Fruit fly (Drosophila melanogaster): ENCODE measurements around the gene CG13887.

Gene CG13887

DNA sequence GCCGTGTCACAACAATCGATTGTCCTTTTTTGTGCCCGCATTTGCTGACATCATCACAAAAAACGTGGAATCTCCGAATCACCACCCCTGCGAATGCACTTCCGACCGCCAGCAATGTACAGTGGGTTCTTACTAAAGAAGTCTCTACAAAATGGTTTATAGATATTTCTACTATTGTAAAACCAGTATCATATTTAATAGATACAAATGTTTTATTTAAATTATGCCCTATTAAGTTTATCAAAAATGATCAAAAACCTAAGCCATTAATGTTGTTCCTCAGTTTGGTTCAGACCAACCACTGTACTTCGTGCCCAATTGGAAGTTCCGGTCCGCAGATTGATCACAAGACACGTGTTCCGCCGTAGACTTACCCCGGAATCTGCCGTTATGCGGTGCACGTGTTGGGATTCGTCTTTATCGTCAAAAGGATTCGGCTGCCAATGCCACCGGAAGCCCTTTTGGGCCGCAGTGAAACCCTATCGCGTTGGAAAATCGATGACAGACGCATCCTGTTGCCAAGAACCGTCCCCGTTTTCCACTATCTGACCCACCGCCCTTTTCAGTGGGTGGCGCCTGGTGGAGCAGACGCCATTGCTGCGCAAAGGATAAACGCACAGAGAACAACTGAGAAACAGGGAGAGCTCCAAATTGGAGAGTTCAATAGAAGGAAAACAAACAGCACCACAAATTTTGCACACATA, 33.0 kb upstream of the CG13887 start:
- no peak for TF ChIP-seq insv (optimal IDR thresholded peaks at IDR 0.05)
- TF ChIP-seq Myc (optimal IDR thresholded peaks at IDR 0.05), result no peak
- TF ChIP-seq psq (optimal IDR thresholded peaks at IDR 0.05), result no peak
- TF ChIP-seq h (optimal IDR thresholded peaks at IDR 0.05), result no peak
- TF ChIP-seq ttk (optimal IDR thresholded peaks at IDR 0.05), result no peak
- TF ChIP-seq Sin3A (optimal IDR thresholded peaks at IDR 0.05), result no peak

DNA sequence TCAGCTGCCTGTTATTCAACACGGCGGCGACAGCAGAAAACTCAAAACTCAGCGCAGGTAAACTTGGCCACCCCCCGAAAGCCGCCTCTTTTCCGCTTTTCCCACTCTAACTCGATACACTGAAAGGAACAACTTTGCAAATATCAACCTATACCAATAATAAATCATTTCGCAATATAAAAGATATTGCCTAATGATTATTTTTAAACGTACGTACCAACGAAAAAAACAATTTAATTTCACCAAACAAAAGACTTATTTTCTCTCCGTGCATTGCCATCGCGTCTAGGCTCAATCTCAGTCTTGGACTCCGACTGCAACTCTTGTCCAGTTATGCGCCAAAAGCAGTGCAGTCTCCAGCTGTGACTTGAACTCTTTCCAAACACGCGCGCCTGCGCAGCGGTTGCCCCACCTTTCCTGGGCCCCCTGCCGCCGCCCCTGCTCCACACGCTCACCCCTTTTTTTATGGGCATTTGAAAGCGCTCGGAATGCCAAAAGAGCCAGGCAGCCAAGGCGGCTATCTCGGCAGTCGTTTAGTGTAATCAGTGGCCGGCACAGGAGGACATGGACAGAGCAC, 31.9 kb upstream of the CG13887 start:
- TF ChIP-seq Sin3A (optimal IDR thresholded peaks at IDR 0.05) (no peak), psq (optimal IDR thresholded peaks at IDR 0.05) (no peak), ttk (optimal IDR thresholded peaks at IDR 0.05) (no peak), insv (optimal IDR thresholded peaks at IDR 0.05) (no peak), Myc (optimal IDR thresholded peaks at IDR 0.05) (no peak), h (optimal IDR thresholded peaks at IDR 0.05) (no peak)

DNA sequence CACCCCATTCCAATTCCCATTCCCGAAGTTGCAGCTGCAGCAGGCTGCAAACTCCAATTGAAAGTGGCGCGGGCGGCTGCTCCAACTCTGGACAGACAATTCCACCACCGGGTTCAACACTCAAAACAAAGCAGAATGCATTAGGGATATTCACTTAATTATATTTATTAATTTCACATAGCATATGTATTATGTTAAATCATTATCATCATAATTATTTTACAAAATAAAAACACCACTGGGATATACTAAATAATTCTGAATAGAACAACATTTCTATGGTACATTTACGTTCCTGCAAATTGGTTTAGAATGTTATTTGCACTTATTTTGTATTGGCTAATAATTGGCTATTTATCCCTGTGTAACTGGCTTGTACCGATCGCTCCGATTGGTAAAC, 30.2 kb upstream of the CG13887 start:
- no peak for TF ChIP-seq psq (optimal IDR thresholded peaks at IDR 0.05)

DNA sequence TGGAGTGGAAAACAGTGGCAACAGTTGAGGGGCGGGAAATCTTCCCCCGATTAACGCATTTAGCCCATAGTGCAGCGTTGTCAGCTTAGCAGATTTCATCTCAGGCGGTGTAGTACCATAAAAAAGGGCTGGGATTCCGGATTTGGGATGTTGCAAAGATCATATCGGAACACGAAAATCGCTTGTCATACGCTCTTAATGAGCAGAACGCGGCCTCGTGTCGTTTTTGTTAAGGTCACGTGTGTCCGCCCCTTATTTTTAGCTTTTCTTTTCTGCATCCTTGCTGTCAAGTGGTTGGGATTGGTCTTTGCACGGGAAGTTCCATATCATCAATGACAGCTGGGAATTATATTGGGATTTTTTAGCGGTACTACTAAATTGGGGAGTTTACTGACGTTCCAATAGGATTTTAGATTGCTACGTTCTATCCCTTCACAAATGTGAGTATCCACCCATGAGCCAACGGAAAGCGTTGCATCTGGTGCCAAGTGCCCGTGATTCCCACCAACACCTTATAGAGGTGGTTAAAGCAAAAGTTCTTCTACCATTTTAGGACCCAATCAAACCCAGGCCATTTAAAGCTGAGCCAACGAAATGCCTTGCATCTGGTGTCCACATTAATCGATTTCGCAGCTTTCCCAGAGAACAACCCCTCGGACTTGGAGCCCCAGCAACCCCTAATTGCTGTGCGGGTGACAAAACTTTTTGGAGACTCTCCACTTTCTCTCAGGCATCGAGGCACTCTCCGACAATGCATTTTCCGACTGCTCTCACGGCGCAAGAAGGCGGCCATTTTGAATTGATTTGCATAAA, 28.7 kb upstream of the CG13887 start:
- no peak for TF ChIP-seq h (optimal IDR thresholded peaks at IDR 0.05)
- TF ChIP-seq Sin3A (optimal IDR thresholded peaks at IDR 0.05), result no peak
- TF ChIP-seq ttk (optimal IDR thresholded peaks at IDR 0.05), result no peak
- TF ChIP-seq psq (optimal IDR thresholded peaks at IDR 0.05), result no peak
- TF ChIP-seq insv (optimal IDR thresholded peaks at IDR 0.05), result no peak
- no peak for TF ChIP-seq Myc (optimal IDR thresholded peaks at IDR 0.05)

DNA sequence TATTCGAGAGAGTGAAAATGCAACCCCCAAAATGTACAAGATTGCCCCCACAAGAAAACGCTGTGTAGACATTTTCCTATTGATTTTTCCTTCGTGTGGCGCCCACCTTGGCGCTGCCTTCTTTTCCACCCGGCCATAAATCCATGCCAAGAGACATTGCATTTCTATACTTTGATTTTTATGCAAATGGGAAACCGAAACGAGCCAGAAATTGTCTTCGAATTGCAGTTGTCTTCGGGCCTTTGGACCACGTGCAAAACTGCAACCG, 28.2 kb upstream of the CG13887 start:
- TF ChIP-seq psq (optimal IDR thresholded peaks at IDR 0.05) (no peak), Myc (optimal IDR thresholded peaks at IDR 0.05) (no peak), Sin3A (optimal IDR thresholded peaks at IDR 0.05) (no peak), insv (optimal IDR thresholded peaks at IDR 0.05) (no peak), h (optimal IDR thresholded peaks at IDR 0.05) (no peak), ttk (optimal IDR thresholded peaks at IDR 0.05) (no peak)

DNA sequence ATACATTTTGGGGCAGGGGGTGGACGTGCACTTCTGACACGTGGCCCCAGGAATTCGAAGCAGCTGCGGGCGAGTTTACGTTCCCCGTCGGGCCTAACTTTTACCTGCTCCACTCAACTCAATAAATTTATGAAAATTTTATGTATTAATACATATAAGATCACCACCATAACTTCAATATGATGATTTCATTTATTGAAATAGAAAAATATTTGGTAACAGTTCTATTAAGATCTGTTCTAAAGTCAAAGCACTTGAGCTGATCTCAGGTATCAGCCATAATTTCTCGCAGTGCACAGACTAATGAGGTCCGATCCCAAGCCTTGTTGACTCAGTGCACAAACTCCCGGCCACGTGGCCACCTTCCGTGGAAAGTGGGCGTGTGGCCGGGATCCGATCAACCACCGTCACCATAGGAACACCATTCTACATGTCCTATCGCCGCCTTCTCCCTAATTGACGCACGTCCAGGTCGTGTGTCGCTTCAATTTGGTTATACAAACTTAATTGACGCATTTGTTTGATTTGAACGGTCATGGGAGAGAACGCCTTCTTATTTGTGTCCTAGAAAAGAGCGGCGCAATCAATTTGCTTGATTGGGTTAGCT, 27.5 kb upstream of the CG13887 start:
- TF ChIP-seq insv (optimal IDR thresholded peaks at IDR 0.05), result no peak
- TF ChIP-seq Myc (optimal IDR thresholded peaks at IDR 0.05), result no peak
- TF ChIP-seq Sin3A (optimal IDR thresholded peaks at IDR 0.05), result no peak
- no peak for TF ChIP-seq psq (optimal IDR thresholded peaks at IDR 0.05)
- no peak for TF ChIP-seq ttk (optimal IDR thresholded peaks at IDR 0.05)
- TF ChIP-seq h (optimal IDR thresholded peaks at IDR 0.05), result no peak

DNA sequence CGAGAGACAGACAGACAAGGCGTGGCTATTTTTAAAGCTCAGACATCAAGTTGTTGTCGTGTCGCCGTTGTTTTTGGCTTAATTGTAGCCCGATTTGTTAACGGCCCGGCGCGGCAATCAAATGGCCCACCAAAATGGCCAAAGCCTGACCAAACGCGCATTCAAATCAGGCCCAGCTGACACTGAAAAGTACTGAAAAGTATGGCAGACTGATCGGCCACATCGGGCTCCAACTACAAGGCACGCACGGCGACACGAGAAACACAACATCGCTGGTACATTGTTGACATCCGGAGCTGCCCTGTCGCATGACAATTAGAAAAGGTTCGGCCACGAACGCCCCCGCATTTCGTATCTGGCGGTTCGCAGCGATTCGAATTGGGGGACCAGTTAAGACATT, 25.8 kb upstream of the CG13887 start:
- TF ChIP-seq h (optimal IDR thresholded peaks at IDR 0.05) (no peak), insv (optimal IDR thresholded peaks at IDR 0.05) (no peak), Myc (optimal IDR thresholded peaks at IDR 0.05) (no peak), ttk (optimal IDR thresholded peaks at IDR 0.05) (no peak), Sin3A (optimal IDR thresholded peaks at IDR 0.05) (no peak), psq (optimal IDR thresholded peaks at IDR 0.05) (no peak)

DNA sequence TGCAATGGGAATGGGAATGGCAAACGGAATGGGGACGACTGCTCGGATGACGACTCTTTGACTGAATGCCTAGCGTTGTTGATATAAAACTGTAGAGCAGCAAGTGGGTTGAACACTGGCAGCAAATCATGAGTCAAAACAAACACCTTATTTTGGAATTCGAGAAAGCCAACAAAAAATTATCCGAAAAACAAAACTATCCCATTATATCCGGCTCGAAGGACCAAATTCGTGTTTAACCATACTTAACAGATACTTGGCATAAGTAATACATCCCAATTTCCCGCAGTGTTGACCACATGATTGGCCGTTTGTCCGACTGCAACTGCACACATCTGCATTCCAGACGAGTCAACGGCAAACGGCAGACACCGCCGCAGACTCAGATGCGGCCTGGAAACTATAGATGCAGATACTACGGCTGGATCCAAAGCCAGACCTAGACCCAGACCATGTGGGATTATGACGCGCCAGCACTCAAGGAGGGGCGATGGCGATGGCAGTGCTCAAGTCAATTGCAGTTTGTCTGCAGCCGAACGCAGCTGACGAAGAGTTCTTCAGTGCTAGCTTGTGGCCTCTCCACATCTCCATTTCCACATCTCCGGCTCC, 24.3 kb upstream of the CG13887 start:
- no peak for TF ChIP-seq insv (optimal IDR thresholded peaks at IDR 0.05)
- TF ChIP-seq Myc (optimal IDR thresholded peaks at IDR 0.05), result no peak
- no peak for TF ChIP-seq Sin3A (optimal IDR thresholded peaks at IDR 0.05)
- TF ChIP-seq h (optimal IDR thresholded peaks at IDR 0.05), result no peak

DNA sequence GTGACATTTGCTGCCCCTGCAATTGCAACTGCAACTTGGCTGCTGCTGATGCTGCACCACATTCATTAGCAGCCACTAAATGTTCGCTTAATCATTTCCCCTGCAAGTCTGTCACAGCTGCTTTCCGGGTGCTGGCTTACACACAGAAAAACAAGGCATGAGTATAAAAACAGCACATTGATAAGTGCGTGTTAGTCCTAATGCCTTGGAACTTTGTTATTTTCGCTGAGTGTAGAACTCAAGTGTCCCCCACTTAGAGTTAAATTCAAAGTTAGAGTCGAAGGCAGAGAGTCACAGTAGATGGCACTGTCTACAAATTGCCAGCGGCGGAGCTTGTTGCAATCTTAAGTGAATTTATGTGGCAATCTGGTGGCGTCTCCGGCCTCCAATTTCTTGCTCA, 23.8 kb upstream of the CG13887 start:
- TF ChIP-seq Myc (optimal IDR thresholded peaks at IDR 0.05) (no peak), insv (optimal IDR thresholded peaks at IDR 0.05) (no peak), ttk (optimal IDR thresholded peaks at IDR 0.05) (no peak), Sin3A (optimal IDR thresholded peaks at IDR 0.05) (no peak), psq (optimal IDR thresholded peaks at IDR 0.05) (no peak), h (optimal IDR thresholded peaks at IDR 0.05) (no peak)

DNA sequence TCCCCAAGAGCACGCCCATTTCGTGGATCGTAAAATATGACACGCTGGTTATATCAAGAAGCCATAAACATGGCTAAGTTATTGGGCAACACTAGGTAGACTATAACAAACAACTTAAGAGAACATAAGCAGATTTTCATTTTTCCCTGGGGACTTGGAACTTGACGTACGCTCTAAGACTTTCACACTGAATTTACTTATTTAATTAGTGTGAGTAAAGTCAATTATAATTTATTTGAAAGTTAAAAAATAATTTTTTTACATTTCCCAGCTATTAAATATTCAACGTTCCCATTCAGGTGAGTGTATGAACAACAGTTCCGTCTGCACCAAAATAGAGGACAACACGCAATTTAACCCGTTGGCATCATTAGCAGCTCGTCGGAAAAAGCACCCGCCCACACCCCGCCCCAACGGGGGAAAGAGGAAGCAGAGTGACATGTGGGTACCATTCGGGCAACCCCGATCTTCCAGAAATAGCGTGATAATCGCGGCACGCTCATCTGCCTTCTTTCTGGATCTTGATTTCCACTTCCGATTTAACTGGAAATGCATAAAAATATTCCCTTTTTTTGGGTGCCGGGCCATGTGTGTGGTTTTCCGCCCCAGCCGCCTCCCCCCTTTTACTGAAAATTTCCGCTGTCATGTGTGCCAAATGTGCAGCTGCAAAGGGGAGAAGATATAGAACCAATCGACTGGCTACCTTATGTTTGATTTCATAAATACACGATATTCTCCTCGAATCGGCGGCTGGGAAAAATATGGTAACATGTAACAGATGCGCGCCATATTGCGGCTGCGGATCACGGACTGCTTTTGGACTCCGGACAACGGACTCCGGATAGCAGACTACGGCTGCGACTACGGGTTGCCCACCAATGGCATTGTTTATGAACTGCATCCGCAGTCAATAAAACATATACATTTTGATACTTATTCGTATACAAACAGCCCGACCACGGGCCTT, 22.1 kb upstream of the CG13887 start:
- TF ChIP-seq psq (optimal IDR thresholded peaks at IDR 0.05), result no peak
- TF ChIP-seq h (optimal IDR thresholded peaks at IDR 0.05), result no peak
- no peak for TF ChIP-seq insv (optimal IDR thresholded peaks at IDR 0.05)
- TF ChIP-seq ttk (optimal IDR thresholded peaks at IDR 0.05), result no peak
- TF ChIP-seq Myc (optimal IDR thresholded peaks at IDR 0.05), result no peak
- no peak for TF ChIP-seq Sin3A (optimal IDR thresholded peaks at IDR 0.05)

DNA sequence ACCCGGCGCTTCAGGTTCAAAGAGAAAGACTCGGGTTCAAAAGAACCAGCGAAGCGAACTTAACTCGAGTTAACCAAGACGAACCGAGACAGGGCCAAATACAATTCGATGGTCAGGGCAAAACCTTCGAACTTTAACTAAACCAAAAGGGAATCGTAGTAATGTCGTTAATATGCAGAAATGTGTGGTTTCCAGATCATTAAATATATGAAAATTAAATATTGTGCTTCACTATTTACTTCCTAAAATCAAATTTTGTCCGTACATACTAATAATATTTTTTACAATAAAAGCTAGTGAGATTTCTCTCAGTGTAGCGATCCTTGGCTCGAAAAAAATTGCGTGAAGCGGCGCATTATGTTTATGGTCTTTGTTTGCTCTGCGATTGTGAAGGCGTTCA, 20.0 kb upstream of the CG13887 start:
- TF ChIP-seq insv (optimal IDR thresholded peaks at IDR 0.05), result no peak
- TF ChIP-seq h (optimal IDR thresholded peaks at IDR 0.05), result no peak
- no peak for TF ChIP-seq ttk (optimal IDR thresholded peaks at IDR 0.05)

Data from Kc167 (cell line).